Fruit fly (Drosophila melanogaster) whole organism, embryonic: ENCODE measurements around the gene CG5565.

ENCODE experiments used
- ATbp ChIP-seq: fragments of 200-800 bp; sonication (Bioruptor generic); optimal IDR thresholded peaks from 2 replicates; lab custom pipeline; 2017; ENCODE audit warnings: missing biosample characterization, mild to moderate bottlenecking, missing genetic modification characterization, missing genetic modification reagents
- CG11247 ChIP-seq: fragments of 200-800 bp; sonication (Bioruptor generic); IDR thresholded peaks from 2 replicates; pipeline ENCODE4 v1.3.6; 2022; ENCODE audit warnings: missing biosample characterization, missing genetic modification characterization
- CG11696 ChIP-seq: fragments of 200-800 bp; sonication (Bioruptor generic); IDR thresholded peaks from 2 replicates; pipeline ENCODE4 v1.3.6; 2022; ENCODE audit warnings: missing biosample characterization, missing genetic modification characterization
- CG1602 ChIP-seq: fragments of 200-800 bp; sonication (Bioruptor generic); optimal IDR thresholded peaks from 3 replicates; lab custom pipeline; 2016; ENCODE audit warnings: missing biosample characterization, missing genetic modification characterization
- CG31441 ChIP-seq: fragments of 200-800 bp; sonication (Bioruptor generic); IDR thresholded peaks from 2 replicates; pipeline ENCODE4 v1.3.6; 2022; ENCODE audit warnings: missing biosample characterization, missing genetic modification characterization
- CG3838 ChIP-seq: fragments of 200-800 bp; sonication (Bioruptor generic); optimal IDR thresholded peaks from 3 replicates; lab custom pipeline; 2016; ENCODE audit warnings: missing biosample characterization, missing genetic modification characterization
- CG4360 ChIP-seq: fragments of 200-800 bp; sonication (Bioruptor generic); IDR thresholded peaks from 2 replicates; pipeline ENCODE4 v1.3.6; 2022; ENCODE audit warnings: missing biosample characterization, missing genetic modification characterization
- CG4617 ChIP-seq: fragments of 200-800 bp; sonication (Bioruptor generic); optimal IDR thresholded peaks from 3 replicates; lab custom pipeline; 2016; ENCODE audit warnings: missing biosample characterization, missing genetic modification characterization, borderline replicate concordance
- CG7372 ChIP-seq: fragments of 200-800 bp; sonication (Bioruptor generic); IDR thresholded peaks from 2 replicates; pipeline ENCODE4 v1.3.6; 2022; ENCODE audit warnings: missing biosample characterization, missing genetic modification characterization
- CG7786 ChIP-seq: fragments of 200-800 bp; sonication (Bioruptor generic); optimal IDR thresholded peaks from 2 replicates; lab custom pipeline; 2016; ENCODE audit warnings: missing biosample characterization, missing genetic modification characterization
- CG8281 ChIP-seq: fragments of 200-800 bp; sonication (Bioruptor generic); optimal IDR thresholded peaks from 2 replicates; lab custom pipeline; 2018; ENCODE audit warnings: missing biosample characterization, mild to moderate bottlenecking, missing genetic modification characterization, moderate library complexity
- CG8359 ChIP-seq: fragments of 200-800 bp; sonication (Bioruptor generic); optimal IDR thresholded peaks from 2 replicates; lab custom pipeline; 2017; ENCODE audit warnings: missing biosample characterization, mild to moderate bottlenecking, missing genetic modification characterization, borderline replicate concordance
- CTCF ChIP-seq: fragments of 200-800 bp; sonication (Bioruptor generic); optimal IDR thresholded peaks from 2 replicates; lab custom pipeline; 2017; ENCODE audit warnings: missing biosample characterization, mild to moderate bottlenecking, missing genetic modification characterization, moderate library complexity
- D19A ChIP-seq: fragments of 200-800 bp; optimal IDR thresholded peaks from 3 replicates; lab custom pipeline; 2019; ENCODE audit warnings: missing biosample characterization, mild to moderate bottlenecking, missing genetic modification characterization, moderate library complexity
- Dll ChIP-seq: fragments of 200-800 bp; sonication (Bioruptor generic); IDR thresholded peaks from 4 replicates; pipeline ENCODE4 v1.3.6; 2022; ENCODE audit warnings: missing biosample characterization, missing genetic modification characterization; ENCODE audit not compliant: partially characterized antibody
- Drgx ChIP-seq: fragments of 200-800 bp; sonication (Bioruptor generic); IDR thresholded peaks from 2 replicates; pipeline ENCODE4 v1.3.6; 2022; ENCODE audit warnings: missing biosample characterization, missing genetic modification characterization
- ERR ChIP-seq: fragments of 200-800 bp; sonication (Bioruptor generic); optimal IDR thresholded peaks from 2 replicates; lab custom pipeline; 2016; ENCODE audit warnings: missing biosample characterization, missing genetic modification characterization
- Fer3 ChIP-seq: fragments of 200-800 bp; sonication (Bioruptor generic); optimal IDR thresholded peaks from 2 replicates; lab custom pipeline; 2018; ENCODE audit warnings: missing biosample characterization, mild to moderate bottlenecking, missing genetic modification characterization, moderate library complexity
- Gug ChIP-seq: fragments of 200-800 bp; sonication (Bioruptor generic); IDR thresholded peaks from 4 replicates; pipeline ENCODE4 v1.3.6; 2022; ENCODE audit warnings: missing biosample characterization, missing genetic modification characterization
- HLH4C ChIP-seq: fragments of 200-800 bp; sonication (Bioruptor generic); IDR thresholded peaks from 3 replicates; pipeline ENCODE4 v1.3.6; 2022; ENCODE audit warnings: missing biosample characterization, missing genetic modification characterization; ENCODE audit not compliant: partially characterized antibody
- Hey ChIP-seq: fragments of 200-800 bp; sonication (Bioruptor generic); optimal IDR thresholded peaks from 3 replicates; lab custom pipeline; 2018; ENCODE audit warnings: missing biosample characterization, mild to moderate bottlenecking, missing genetic modification characterization
- HmgD ChIP-seq: fragments of 200-800 bp; sonication (Bioruptor generic); optimal IDR thresholded peaks from 3 replicates; lab custom pipeline; 2016; ENCODE audit warnings: missing biosample characterization, missing genetic modification characterization
- NK7.1 ChIP-seq: fragments of 200-800 bp; sonication (Bioruptor generic); optimal IDR thresholded peaks from 3 replicates; lab custom pipeline; 2016; ENCODE audit warnings: missing biosample characterization, missing genetic modification characterization
- Oli ChIP-seq: fragments of 200-800 bp; sonication (Bioruptor generic); optimal IDR thresholded peaks from 2 replicates; lab custom pipeline; 2018; ENCODE audit warnings: missing biosample characterization, mild to moderate bottlenecking, missing genetic modification characterization, moderate library complexity
- Opbp ChIP-seq: fragments of 200-800 bp; sonication (Bioruptor generic); IDR thresholded peaks from 3 replicates; pipeline ENCODE4 v1.3.6; 2022; ENCODE audit warnings: missing biosample characterization, missing genetic modification characterization; ENCODE audit not compliant: partially characterized antibody
- Pdp1 ChIP-seq, 2 experiments: fragments of 200-800 bp; sonication (Bioruptor generic); optimal IDR thresholded peaks; 3 replicates each; lab custom pipeline; 2016; ENCODE audit warnings: missing biosample characterization in 2 of 2, missing genetic modification characterization in 2 of 2, mild to moderate bottlenecking in 1 of 2, moderate library complexity in 1 of 2
- amos ChIP-seq: fragments of 200-800 bp; sonication (Bioruptor generic); IDR thresholded peaks from 2 replicates; pipeline ENCODE4 v1.3.6; 2022; ENCODE audit warnings: missing biosample characterization, missing genetic modification characterization; ENCODE audit not compliant: partially characterized antibody
- aop ChIP-seq: fragments of 200-800 bp; sonication (Bioruptor generic); IDR thresholded peaks from 2 replicates; pipeline ENCODE4 v1.3.6; 2022; ENCODE audit warnings: missing biosample characterization, missing genetic modification characterization
- ap ChIP-seq: fragments of 200-800 bp; sonication (Bioruptor generic); IDR thresholded peaks from 2 replicates; pipeline ENCODE4 v1.3.6; 2022; ENCODE audit warnings: missing biosample characterization, missing genetic modification characterization
- caup ChIP-seq: fragments of 200-800 bp; sonication (Bioruptor generic); optimal IDR thresholded peaks from 3 replicates; lab custom pipeline; 2017; ENCODE audit warnings: missing biosample characterization, mild to moderate bottlenecking, missing genetic modification characterization, moderate library complexity; ENCODE audit not compliant: severe bottlenecking
- cg ChIP-seq: fragments of 200-800 bp; sonication (Bioruptor generic); optimal IDR thresholded peaks from 3 replicates; lab custom pipeline; 2019; ENCODE audit warnings: missing biosample characterization, mild to moderate bottlenecking, missing genetic modification characterization, moderate library complexity
- corto ChIP-seq: fragments of 200-800 bp; sonication (Bioruptor generic); optimal IDR thresholded peaks from 2 replicates; lab custom pipeline; 2016; ENCODE audit warnings: missing biosample characterization, mild to moderate bottlenecking, missing genetic modification characterization, moderate library complexity
- cwo ChIP-seq: fragments of 200-800 bp; sonication (Bioruptor generic); optimal IDR thresholded peaks from 3 replicates; lab custom pipeline; 2017; ENCODE audit warnings: missing biosample characterization, missing genetic modification characterization, mild to moderate bottlenecking, moderate library complexity, missing genetic modification reagents
- disco-r ChIP-seq: fragments of 200-800 bp; sonication (Bioruptor generic); optimal IDR thresholded peaks from 2 replicates; lab custom pipeline; 2016; ENCODE audit warnings: missing biosample characterization, missing genetic modification characterization
- dmrt11E ChIP-seq: fragments of 200-800 bp; sonication (Bioruptor generic); optimal IDR thresholded peaks from 3 replicates; lab custom pipeline; 2018; ENCODE audit warnings: missing biosample characterization, mild to moderate bottlenecking, missing genetic modification characterization, moderate library complexity
- dysf ChIP-seq: fragments of 200-800 bp; sonication (Bioruptor generic); IDR thresholded peaks from 3 replicates; pipeline ENCODE4 v1.3.6; 2022; ENCODE audit warnings: missing biosample characterization, missing genetic modification characterization
- esg ChIP-seq: fragments of 200-800 bp; sonication (Bioruptor generic); conservative IDR thresholded peaks from 2 replicates; pipeline ENCODE4 v1.3.6; 2022; ENCODE audit warnings: missing biosample characterization, missing genetic modification characterization
- gem ChIP-seq: fragments of 200-800 bp; sonication (Bioruptor generic); optimal IDR thresholded peaks from 2 replicates; lab custom pipeline; 2019; ENCODE audit warnings: missing biosample characterization, mild to moderate bottlenecking, missing genetic modification characterization, moderate library complexity
- insv ChIP-seq, 2 experiments: fragments of 200-800 bp; sonication (Bioruptor generic); optimal IDR thresholded peaks; 3 replicates each; lab custom pipeline; 2016 to 2018; ENCODE audit warnings: missing biosample characterization in 2 of 2, missing genetic modification characterization in 2 of 2
- kni ChIP-seq: fragments of 200-800 bp; sonication (Bioruptor generic); optimal IDR thresholded peaks from 3 replicates; lab custom pipeline; 2017; ENCODE audit warnings: mild to moderate bottlenecking, missing biosample characterization, missing genetic modification reagents, missing genetic modification characterization
- nerfin-1 ChIP-seq: fragments of 200-800 bp; sonication (Bioruptor generic); optimal IDR thresholded peaks from 3 replicates; lab custom pipeline; 2019; ENCODE audit warnings: missing biosample characterization, mild to moderate bottlenecking, missing genetic modification characterization, moderate library complexity
- pfk ChIP-seq: fragments of 200-800 bp; sonication (Bioruptor generic); optimal IDR thresholded peaks from 2 replicates; lab custom pipeline; 2018; ENCODE audit warnings: missing biosample characterization, mild to moderate bottlenecking, missing genetic modification characterization, moderate library complexity
- run ChIP-seq: fragments of 200-800 bp; sonication (Bioruptor generic); optimal IDR thresholded peaks from 3 replicates; lab custom pipeline; 2018; ENCODE audit warnings: missing biosample characterization, mild to moderate bottlenecking, missing genetic modification characterization
- sim ChIP-seq: fragments of 200-800 bp; sonication (Bioruptor generic); IDR thresholded peaks from 2 replicates; pipeline ENCODE4 v1.3.6; 2022; ENCODE audit warnings: missing biosample characterization, missing genetic modification characterization
- sr ChIP-seq: fragments of 200-800 bp; sonication (Bioruptor generic); IDR thresholded peaks from 3 replicates; pipeline ENCODE4 v1.3.6; 2022; ENCODE audit warnings: missing biosample characterization, missing genetic modification characterization
- tll ChIP-seq, 2 experiments: fragments of 200-800 bp in 1 of 2; fragments of >200 bp in 1 of 2; sonication (Bioruptor generic) in 1 of 2; optimal IDR thresholded peaks; 2 replicates each; lab custom pipeline; 2017 to 2019; ENCODE audit warnings: missing biosample characterization in 2 of 2, missing genetic modification characterization in 2 of 2, mild to moderate bottlenecking in 1 of 2, moderate library complexity in 1 of 2
- trem ChIP-seq: fragments of 200-800 bp; optimal IDR thresholded peaks from 3 replicates; lab custom pipeline; 2019; ENCODE audit warnings: missing biosample characterization, mild to moderate bottlenecking, missing genetic modification characterization, moderate library complexity
- tup ChIP-seq: fragments of 200-800 bp; sonication (Bioruptor generic); optimal IDR thresholded peaks from 2 replicates; lab custom pipeline; 2016; ENCODE audit warnings: missing biosample characterization, mild to moderate bottlenecking, missing genetic modification characterization, moderate library complexity
- twi ChIP-seq: fragments of 200-800 bp; optimal IDR thresholded peaks from 2 replicates; lab custom pipeline; 2019; ENCODE audit warnings: missing biosample characterization, mild to moderate bottlenecking, missing genetic modification characterization, moderate library complexity
- zen2 ChIP-seq: fragments of 200-800 bp; sonication (Bioruptor generic); IDR thresholded peaks from 3 replicates; pipeline ENCODE4 v1.3.6; 2022; ENCODE audit warnings: missing biosample characterization, missing genetic modification characterization; ENCODE audit not compliant: partially characterized antibody

CG5565 gene

DNA sequence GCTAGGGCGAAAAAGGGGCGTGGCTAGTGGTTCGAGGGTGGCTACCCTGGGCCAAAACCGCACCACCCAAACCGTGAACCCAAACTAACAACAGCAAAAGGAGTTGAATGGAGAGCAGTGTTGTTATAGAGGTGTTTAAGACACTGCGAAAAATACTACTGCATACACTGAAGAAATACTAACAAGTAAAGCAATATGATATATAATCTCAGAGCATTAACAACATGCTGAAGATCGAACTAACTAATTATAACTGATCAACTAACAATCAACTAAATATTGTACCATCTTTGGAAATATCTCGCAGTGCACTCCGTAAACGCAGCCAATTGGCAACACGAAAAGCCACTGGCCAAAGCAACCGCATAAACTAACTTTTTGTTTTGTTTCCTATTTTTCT lies 37.9 kb upstream of the CG5565 start (continued):
- TF ChIP-seq NK7.1 (GFP tag; lab: Kevin White, UChicago), result no peak
- TF ChIP-seq Pdp1 (GFP tag; optimal IDR thresholded peaks at IDR 0.05; lab: Kevin White, UChicago), result no peak
- no peak for TF ChIP-seq Gug
- TF ChIP-seq CG4617 (GFP tag; lab: Kevin White, UChicago), result no peak
- no peak for TF ChIP-seq pfk (GFP tag; lab: Kevin White, UChicago)
- TF ChIP-seq CG1602 (GFP tag; lab: Kevin White, UChicago), result no peak
- TF ChIP-seq CG8281 (tag; lab: Kevin White, UChicago), result no peak
- no peak for TF ChIP-seq nerfin-1 (tag; lab: Kevin White, UChicago)
- TF ChIP-seq D19A (tag; lab: Kevin White, UChicago), result no peak
- 0 out of 2 replicates have a peak, but pooled peaks have one; percentile 26 for TF ChIP-seq Drgx (GFP tag; lab: Robert Waterston, UW)
- no peak for TF ChIP-seq CTCF (GFP tag; lab: Kevin White, UChicago)
- TF ChIP-seq run (tag; lab: Kevin White, UChicago), result no peak
- TF ChIP-seq trem (tag; lab: Kevin White, UChicago), result no peak
- TF ChIP-seq CG8359 (GFP tag; lab: Kevin White, UChicago), result no peak
- TF ChIP-seq CG31441 (GFP tag; lab: Robert Waterston, UW), result peak; percentile 31; the same call in 1 of the 2 replicates
- TF ChIP-seq CG4360 (GFP tag; lab: Robert Waterston, UW), result no peak
- TF ChIP-seq Hey (tag; lab: Kevin White, UChicago), result no peak
- no peak for TF ChIP-seq ap
- no peak for TF ChIP-seq caup
- TF ChIP-seq sr (GFP tag; lab: Robert Waterston, UW), result no peak
- TF ChIP-seq dmrt11E (tag; lab: Kevin White, UChicago), result peak; percentile 10
- TF ChIP-seq CG7372, result no peak
- TF ChIP-seq tup, result no peak
- no peak for TF ChIP-seq ERR (GFP tag; lab: Kevin White, UChicago)
- TF ChIP-seq cg (GFP tag; lab: Kevin White, UChicago), result no peak
- TF ChIP-seq kni (GFP tag; lab: Kevin White, UChicago), result no peak
- no peak for TF ChIP-seq insv (GFP tag; optimal IDR thresholded peaks at IDR 0.05; lab: Kevin White, UChicago)
- no peak for TF ChIP-seq CG3838 (GFP tag; lab: Kevin White, UChicago)
- no peak for TF ChIP-seq Dll (GFP tag; lab: Robert Waterston, UW)
- TF ChIP-seq corto (GFP tag; lab: Kevin White, UChicago), result no peak
- TF ChIP-seq amos (GFP tag; lab: Robert Waterston, UW), result no peak
- no peak for TF ChIP-seq HLH4C (GFP tag; lab: Robert Waterston, UW)
- TF ChIP-seq sim (GFP tag; lab: Robert Waterston, UW), result no peak
- TF ChIP-seq HmgD (GFP tag; lab: Kevin White, UChicago), result no peak
- TF ChIP-seq zen2 (GFP tag; lab: Robert Waterston, UW), result no peak
- TF ChIP-seq gem (tag; lab: Kevin White, UChicago), result no peak
- no peak for TF ChIP-seq CG11247 (GFP tag; lab: Robert Waterston, UW)
- no peak for TF ChIP-seq disco-r (GFP tag; lab: Kevin White, UChicago)
- 0 out of 2 replicates have a peak, but pooled peaks have one; percentile 6 for TF ChIP-seq esg (GFP tag; lab: Robert Waterston, UW)
- TF ChIP-seq ATbp (GFP tag; lab: Kevin White, UChicago), result no peak
- no peak for TF ChIP-seq tll (GFP tag; optimal IDR thresholded peaks at IDR 0.05; lab: Kevin White, UChicago)
- TF ChIP-seq Oli (tag; lab: Kevin White, UChicago), result peak; percentile 5
- TF ChIP-seq cwo, result no peak
- no peak for TF ChIP-seq aop (GFP tag; lab: Robert Waterston, UW)
- TF ChIP-seq CG7786 (GFP tag; lab: Kevin White, UChicago), result no peak
- no peak for TF ChIP-seq Fer3 (tag; lab: Kevin White, UChicago)
- no peak for TF ChIP-seq CG11696 (GFP tag; lab: Robert Waterston, UW)
- no peak for TF ChIP-seq twi (tag; lab: Kevin White, UChicago)
- no peak for TF ChIP-seq Opbp (GFP tag; lab: Robert Waterston, UW)
- TF ChIP-seq dysf (GFP tag; lab: Robert Waterston, UW), result 0 out of 3 replicates have a peak, but pooled peaks have one; percentile 24
